Worm (Caenorhabditis elegans): ENCODE measurements around the gene cpsf-2.

DNA sequence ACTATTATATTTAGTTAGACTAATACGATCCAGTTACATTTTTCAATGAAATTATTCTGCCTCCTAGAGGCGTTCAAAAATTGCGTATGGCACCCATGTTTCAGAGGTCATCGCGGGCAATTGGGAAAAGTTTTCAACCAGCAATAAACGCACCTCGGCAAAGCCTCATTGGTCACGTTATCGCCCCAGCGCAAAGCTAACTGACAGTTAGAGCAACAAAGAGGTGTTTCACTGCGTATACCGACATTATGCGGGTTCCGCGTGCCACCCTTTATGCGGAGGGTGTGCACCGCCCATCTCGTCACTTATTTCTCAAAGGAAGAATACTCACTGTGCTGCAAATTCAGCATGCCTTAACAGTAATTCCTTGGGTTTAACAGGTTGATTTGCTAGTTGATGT, 36.3 kb upstream of the cpsf-2 start:
- TF ChIP-seq mdl-1 (tag; optimal IDR thresholded peaks at IDR 0.05), result no peak
- TF ChIP-seq ets-5 (GFP tag; IDR thresholded peaks at IDR 0.05), result no peak
- TF ChIP-seq nhr-11 (tag; optimal IDR thresholded peaks at IDR 0.05), result no peak
- no peak for TF ChIP-seq tbx-2 (tag; optimal IDR thresholded peaks at IDR 0.05)
- no peak for TF ChIP-seq lin-35 (GFP tag; optimal IDR thresholded peaks at IDR 0.05)
- TF ChIP-seq nhr-28 (tag; optimal IDR thresholded peaks at IDR 0.05), result no peak
- TF ChIP-seq unc-62 (GFP tag; optimal IDR thresholded peaks at IDR 0.05), result no peak
